Worm (Caenorhabditis elegans): ENCODE measurements around the gene Y73B6BL.31.

DNA sequence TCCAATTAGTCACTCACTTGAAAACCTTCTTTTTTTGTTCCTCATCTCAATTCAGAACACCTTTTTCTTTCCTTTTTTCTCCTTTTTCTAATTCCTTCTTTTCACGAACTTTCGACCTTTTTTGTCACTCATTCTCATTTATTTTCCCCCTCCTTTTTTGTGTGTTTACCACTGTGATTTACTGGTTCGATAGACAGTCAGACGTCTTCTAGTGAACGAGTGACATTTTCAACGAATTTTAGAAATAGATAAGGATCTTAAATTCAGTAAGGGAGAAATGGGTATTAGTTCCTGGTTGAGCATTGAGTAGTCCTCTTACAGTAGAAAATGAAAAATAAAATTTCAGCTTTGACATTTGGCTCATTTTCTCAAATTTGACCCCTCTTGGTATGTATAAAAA lies 50.2 kb downstream of the Y73B6BL.31 start:
- no peak for TF ChIP-seq nhr-28 (tag; optimal IDR thresholded peaks at IDR 0.05)
- TF ChIP-seq unc-62 (GFP tag; optimal IDR thresholded peaks at IDR 0.05), result no peak
- TF ChIP-seq elt-3 (tag; optimal IDR thresholded peaks at IDR 0.05), result no peak
- no peak for TF ChIP-seq bed-3 (GFP tag; optimal IDR thresholded peaks at IDR 0.05)
- no peak for TF ChIP-seq nhr-76 (tag; optimal IDR thresholded peaks at IDR 0.05)
- no peak for TF ChIP-seq nhr-12 (tag; optimal IDR thresholded peaks at IDR 0.05)
- no peak for TF ChIP-seq nhr-237 (tag; optimal IDR thresholded peaks at IDR 0.05)
- TF ChIP-seq ztf-11 (tag; optimal IDR thresholded peaks at IDR 0.05), result no peak
- TF ChIP-seq pha-4 (tag; optimal IDR thresholded peaks at IDR 0.05), result no peak
- TF ChIP-seq ceh-39 (tag; optimal IDR thresholded peaks at IDR 0.05), result no peak
- TF ChIP-seq unc-39 (tag; optimal IDR thresholded peaks at IDR 0.05), result no peak
- no peak for TF ChIP-seq lin-13 (tag; optimal IDR thresholded peaks at IDR 0.05)
- TF ChIP-seq ceh-83 (GFP tag; optimal IDR thresholded peaks at IDR 0.05), result no peak

Measured in whole organism, mixed stage, embryonic.